Fruit fly (Drosophila melanogaster): ENCODE measurements around the gene CG34367.

CG34367 gene

dm6 chr2L:10341405-10341804, 12.3 kb downstream of the CG34367 start, which contains the start of gene CG31715 (continued):
- TF ChIP-seq inv (GFP tag; IDR thresholded peaks at IDR 0.05; ENCODE audit: partially characterized antibody) (peak; percentile 29; the same call in 1 of the 2 replicates), hbn (GFP tag; IDR thresholded peaks at IDR 0.05; ENCODE audit: partially characterized antibody) (peak; percentile 42; the same call in 1 of the 2 replicates), Ets97D (GFP tag; optimal IDR thresholded peaks at IDR 0.05) (no peak), phol (tag; optimal IDR thresholded peaks at IDR 0.05) (peak; percentile 13), da (GFP tag; optimal IDR thresholded peaks at IDR 0.05) (no peak), CG15514 (GFP tag; optimal IDR thresholded peaks at IDR 0.05) (peak; percentile 37), Drgx (GFP tag; IDR thresholded peaks at IDR 0.05) (no peak), dm (GFP tag; optimal IDR thresholded peaks at IDR 0.05) (no peak), sna (GFP tag; IDR thresholded peaks at IDR 0.05; ENCODE audit: partially characterized antibody) (no peak), CG13287 (GFP tag; IDR thresholded peaks at IDR 0.05; ENCODE audit: partially characterized antibody) (peak; percentile 63), Xbp1 (GFP tag; optimal IDR thresholded peaks at IDR 0.05) (peak; percentile 20), CG11695 (GFP tag; IDR thresholded peaks at IDR 0.05) (no peak), unc-4 (GFP tag; IDR thresholded peaks at IDR 0.05; ENCODE audit: partially characterized antibody) (peak; percentile 45; the same call in 1 of the 2 replicates), Doc2 (GFP tag; IDR thresholded peaks at IDR 0.05) (no peak), bbx (GFP tag; IDR thresholded peaks at IDR 0.05; ENCODE audit: partially characterized antibody) (no peak), Bgb (GFP tag; IDR thresholded peaks at IDR 0.05; ENCODE audit: partially characterized antibody) (peak; percentile 41; the same call in 1 of the 2 replicates), tio (GFP tag; optimal IDR thresholded peaks at IDR 0.05) (no peak), ken (GFP tag; IDR thresholded peaks at IDR 0.05) (no peak), CG4730 (GFP tag; IDR thresholded peaks at IDR 0.05) (no peak), gsb-n (tag; optimal IDR thresholded peaks at IDR 0.05) (peak; percentile 18), Atf6 (GFP tag; IDR thresholded peaks at IDR 0.05) (0 out of 2 replicates have a peak, but pooled peaks have one; percentile 19), wdn (GFP tag; IDR thresholded peaks at IDR 0.05) (no peak), Awh (GFP tag; IDR thresholded peaks at IDR 0.05) (no peak), ham (GFP tag; IDR thresholded peaks at IDR 0.05) (no peak), CG3065 (GFP tag; optimal IDR thresholded peaks at IDR 0.05) (no peak), grau (tag; optimal IDR thresholded peaks at IDR 0.05) (peak; percentile 38), B-H1 (GFP tag; IDR thresholded peaks at IDR 0.05) (no peak), CG10267 (tag; optimal IDR thresholded peaks at IDR 0.05) (peak; percentile 14), CG8924 (tag; optimal IDR thresholded peaks at IDR 0.05) (peak; percentile 39), CG7556 (GFP tag; optimal IDR thresholded peaks at IDR 0.05) (no peak), CG10543 (GFP tag; optimal IDR thresholded peaks at IDR 0.05) (no peak), CG18599 (GFP tag; optimal IDR thresholded peaks at IDR 0.05) (no peak), CG6765 (GFP tag; optimal IDR thresholded peaks at IDR 0.05) (no peak), CG9215 (GFP tag; IDR thresholded peaks at IDR 0.05) (no peak), bsh (GFP tag; optimal IDR thresholded peaks at IDR 0.05) (peak in 1 of 2 experiments; percentile 7), HmgZ (tag; optimal IDR thresholded peaks at IDR 0.05) (no peak), CG7372 (GFP tag; IDR thresholded peaks at IDR 0.05) (no peak), pzg (GFP tag; optimal IDR thresholded peaks at IDR 0.05) (peak; percentile 42), Hsf (GFP tag; optimal IDR thresholded peaks at IDR 0.05) (no peak), her (GFP tag; optimal IDR thresholded peaks at IDR 0.05) (no peak), bab2 (GFP tag; optimal IDR thresholded peaks at IDR 0.05) (no peak), vvl (GFP tag; IDR thresholded peaks at IDR 0.05) (peak; percentile 48; the same call in 1 of the 2 replicates), lbe (GFP tag; optimal IDR thresholded peaks at IDR 0.05) (peak; percentile 44), ranshi (GFP tag; IDR thresholded peaks at IDR 0.05) (peak; percentile 53; the same call in 1 of the 2 replicates), Doc3 (GFP tag; IDR thresholded peaks at IDR 0.05; ENCODE audit: partially characterized antibody) (peak; percentile 38; the same call in 2 of the 3 replicates), CG31224 (GFP tag; IDR thresholded peaks at IDR 0.05) (no peak), knrl (GFP tag; IDR thresholded peaks at IDR 0.05; ENCODE audit: partially characterized antibody) (0 out of 3 replicates have a peak, but pooled peaks have one; percentile 28), Eip74EF (GFP tag; optimal IDR thresholded peaks at IDR 0.05) (no peak), CG14710 (tag; optimal IDR thresholded peaks at IDR 0.05) (peak; percentile 23)

Data from whole organism, embryonic.